Worm (Caenorhabditis elegans): ENCODE results near the gene mrpl-2.

mrpl-2 gene

DNA sequence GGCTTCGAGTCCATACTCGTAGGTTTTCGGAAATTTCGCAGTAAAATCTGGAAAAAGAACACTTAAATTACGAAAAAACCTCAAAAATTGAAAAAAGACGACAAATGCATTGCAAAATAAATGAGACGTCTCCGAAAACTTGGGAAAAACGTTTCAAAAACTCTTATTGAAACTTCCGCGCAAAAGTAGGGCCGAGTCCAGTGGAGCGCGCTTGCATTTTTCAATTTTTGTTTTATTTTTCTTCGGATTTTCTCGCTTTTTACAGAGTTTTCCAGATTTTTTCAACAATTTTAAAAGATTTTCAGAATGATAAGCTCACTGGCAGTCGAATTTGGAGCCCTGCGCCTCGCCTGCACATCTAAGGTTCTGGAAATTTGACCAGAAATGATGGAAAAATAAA lies at the start of gene mrpl-2:
mrpl-2 (plus strand) TSS at position 307 of the 400 bp plus-strand sequence.
- TF ChIP-seq lim-6 (tag; optimal IDR thresholded peaks at IDR 0.05) (no peak), eyg-1 (tag; optimal IDR thresholded peaks at IDR 0.05) (no peak), elt-2 (tag; optimal IDR thresholded peaks at IDR 0.05) (peak; percentile 9)

DNA sequence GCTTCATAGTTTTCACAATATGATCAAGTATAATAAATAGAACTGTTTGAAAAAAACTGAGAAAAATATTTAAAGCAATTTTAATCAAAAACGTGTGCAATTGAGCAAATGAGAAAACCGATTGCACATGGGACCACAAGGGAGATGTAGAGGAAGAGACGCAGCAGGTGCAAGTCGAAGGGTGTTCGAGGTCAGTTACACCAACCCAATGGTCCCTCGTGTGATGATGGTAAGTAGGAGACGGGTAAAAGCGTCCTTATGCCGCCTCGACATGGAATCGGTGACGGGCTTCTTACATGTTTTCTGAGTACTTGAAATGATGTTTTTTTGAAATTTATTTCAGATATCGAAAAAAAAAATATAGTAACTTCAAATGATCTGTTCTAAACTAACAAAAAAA lies 44.9 kb upstream of the mrpl-2 start, which contains the start of gene Y55F3C.9:
Y55F3C.9 (minus strand) TSS at position 101 of the 400 bp plus-strand sequence.
- no peak for TF ChIP-seq pag-3 (tag; optimal IDR thresholded peaks at IDR 0.05; ENCODE audit: borderline replicate concordance)
- TF ChIP-seq dve-1 (tag; optimal IDR thresholded peaks at IDR 0.05) = no peak
- TF ChIP-seq ref-2 (tag; optimal IDR thresholded peaks at IDR 0.05) = no peak
- TF ChIP-seq nfya-1 (tag; optimal IDR thresholded peaks at IDR 0.05) = no peak
- no peak for TF ChIP-seq pha-2 (tag; optimal IDR thresholded peaks at IDR 0.05)
- no peak for TF ChIP-seq K09A11.1 (tag; optimal IDR thresholded peaks at IDR 0.05; ENCODE audit: insufficient read depth)
- no peak for TF ChIP-seq pax-1 (tag; optimal IDR thresholded peaks at IDR 0.05)
- no peak for TF ChIP-seq lim-6 (tag; optimal IDR thresholded peaks at IDR 0.05)
- TF ChIP-seq Y22D7AL.16 (tag; optimal IDR thresholded peaks at IDR 0.05) = no peak
- TF ChIP-seq nhr-232 (tag; optimal IDR thresholded peaks at IDR 0.05) = no peak
- no peak for TF ChIP-seq madf-2 (tag; optimal IDR thresholded peaks at IDR 0.05)
- TF ChIP-seq ceh-45 (GFP tag; IDR thresholded peaks at IDR 0.05) = no peak
- TF ChIP-seq elt-4 (tag; optimal IDR thresholded peaks at IDR 0.05) = no peak
- no peak for TF ChIP-seq ztf-16 (tag; optimal IDR thresholded peaks at IDR 0.05)

DNA sequence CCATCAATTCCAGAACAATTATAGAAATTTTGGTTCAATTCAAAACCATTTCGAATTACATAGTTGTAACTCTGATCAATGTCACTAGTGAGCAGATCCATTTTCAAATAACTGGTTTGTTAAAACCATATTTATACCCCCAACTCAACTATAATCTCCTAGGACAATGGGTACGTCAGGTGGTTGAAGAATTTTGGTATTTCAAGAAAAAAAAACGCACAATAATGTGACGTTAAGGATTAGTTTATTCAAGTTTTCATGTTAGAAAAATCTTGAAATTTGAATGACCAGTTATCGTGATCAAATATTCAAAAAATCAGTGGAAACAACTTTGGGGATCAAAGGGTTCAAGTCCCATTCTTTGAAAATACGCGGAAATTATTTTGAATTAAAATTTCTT lies 42.1 kb upstream of the mrpl-2 start, which contains the start of gene srt-24:
srt-24 (minus strand) TSS at position 101 of the 400 bp plus-strand sequence.
- TF ChIP-seq pag-3 (tag; optimal IDR thresholded peaks at IDR 0.05; ENCODE audit: borderline replicate concordance) (no peak), odd-2 (tag; optimal IDR thresholded peaks at IDR 0.05) (no peak), ttx-3 (tag; optimal IDR thresholded peaks at IDR 0.05) (no peak), sox-2 (GFP tag; IDR thresholded peaks at IDR 0.05) (no peak), ceh-24 (tag; optimal IDR thresholded peaks at IDR 0.05) (no peak), fax-1 (tag; optimal IDR thresholded peaks at IDR 0.05) (no peak), ceh-34 (tag; optimal IDR thresholded peaks at IDR 0.05) (no peak), hlh-15 (tag; optimal IDR thresholded peaks at IDR 0.05) (no peak), zip-5 (tag; optimal IDR thresholded peaks at IDR 0.05) (no peak), mec-3 (tag; optimal IDR thresholded peaks at IDR 0.05; ENCODE audit: borderline replicate concordance) (no peak), K09A11.1 (tag; optimal IDR thresholded peaks at IDR 0.05; ENCODE audit: insufficient read depth) (no peak), nfya-1 (tag; optimal IDR thresholded peaks at IDR 0.05) (no peak), ahr-1 (tag; optimal IDR thresholded peaks at IDR 0.05) (no peak), ceh-6 (GFP tag; optimal IDR thresholded peaks at IDR 0.05) (no peak), hlh-8 (tag; optimal IDR thresholded peaks at IDR 0.05) (no peak), elt-4 (tag; optimal IDR thresholded peaks at IDR 0.05) (no peak), syd-9 (tag; optimal IDR thresholded peaks at IDR 0.05) (no peak), tbx-7 (tag; optimal IDR thresholded peaks at IDR 0.05) (no peak), eyg-1 (tag; optimal IDR thresholded peaks at IDR 0.05) (no peak)

DNA sequence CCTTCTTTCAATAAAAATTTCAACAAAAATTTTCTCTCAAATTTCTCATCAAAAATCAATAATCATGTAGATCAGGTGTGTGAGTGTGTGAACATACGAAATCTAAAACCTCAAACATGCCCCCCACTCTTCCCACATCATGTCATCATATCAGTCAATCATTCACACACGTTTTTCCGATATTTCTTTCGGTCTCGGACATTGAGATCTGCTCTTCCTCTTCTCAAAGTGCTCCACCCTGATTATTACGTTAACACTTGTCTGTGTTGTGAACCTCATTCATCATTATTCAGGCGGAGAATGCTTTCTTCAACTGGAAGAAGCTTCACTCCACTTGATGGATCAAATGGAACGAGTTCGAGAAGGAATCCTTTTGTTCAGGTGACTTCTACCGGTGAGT lies 36.6 kb upstream of the mrpl-2 start, which contains the start of gene kvs-5:
kvs-5 (plus strand) TSS at position 301 of the 400 bp plus-strand sequence.
- no peak for TF ChIP-seq zip-5 (tag; optimal IDR thresholded peaks at IDR 0.05)
- peak; percentile 47 for TF ChIP-seq unc-55 (GFP tag; optimal IDR thresholded peaks at IDR 0.05)

DNA sequence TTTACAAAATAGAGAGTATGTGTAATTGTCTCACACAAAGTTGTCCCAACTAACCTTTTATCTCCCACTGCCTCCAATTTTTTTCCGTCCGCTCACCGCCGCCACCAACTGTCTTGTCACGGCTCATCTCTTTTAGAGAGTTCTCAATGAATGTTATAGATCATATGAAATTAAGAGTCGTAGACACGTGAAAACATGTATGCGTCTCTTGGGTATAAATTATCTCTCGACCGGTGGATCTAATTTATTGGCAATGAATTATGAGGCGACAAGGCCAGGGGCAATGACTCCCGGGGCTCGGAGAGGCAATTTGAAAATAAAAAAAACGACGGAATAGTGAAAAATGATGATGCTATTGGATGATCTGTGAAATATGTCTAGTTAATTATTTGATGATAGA lies 32.4 kb upstream of the mrpl-2 start:
- TF ChIP-seq syd-9 (tag; optimal IDR thresholded peaks at IDR 0.05) (no peak), unc-55 (GFP tag; optimal IDR thresholded peaks at IDR 0.05) (peak; percentile 94)

DNA sequence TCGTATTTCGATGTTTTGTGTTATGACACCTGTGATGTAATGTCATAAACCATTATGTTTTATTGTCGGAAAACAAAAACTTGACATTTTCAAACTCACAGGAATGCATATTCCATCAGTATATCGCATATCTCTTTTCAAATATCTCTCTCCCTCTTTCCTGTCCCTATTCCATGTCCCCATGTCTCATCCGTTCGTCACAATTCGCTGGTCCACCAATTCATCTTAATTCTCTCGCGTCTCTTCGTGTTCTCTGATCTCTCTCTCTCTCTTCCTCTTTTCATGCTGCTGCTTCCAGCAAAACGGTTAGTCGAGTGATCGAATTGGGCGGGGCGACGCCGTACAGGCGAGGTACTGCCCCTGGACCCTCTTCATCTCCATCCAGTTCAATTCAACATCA lies 31.2 kb upstream of the mrpl-2 start:
- no peak for TF ChIP-seq C38D4.7 (GFP tag; optimal IDR thresholded peaks at IDR 0.05)
- peak; percentile 40 for TF ChIP-seq ref-2 (tag; optimal IDR thresholded peaks at IDR 0.05)
- TF ChIP-seq lim-6 (tag; optimal IDR thresholded peaks at IDR 0.05) = no peak
- peak; percentile 67 for TF ChIP-seq unc-55 (GFP tag; optimal IDR thresholded peaks at IDR 0.05)
